Fruit fly (Drosophila melanogaster) whole organism, pupa: ENCODE results near the gene CG14086.

Source experiments
- CG13204 ChIP-seq: fragments of 200-800 bp; sonication (Bioruptor generic); optimal IDR thresholded peaks from 2 replicates; lab custom pipeline; 2018; ENCODE audit warnings: missing biosample characterization, mild to moderate bottlenecking, missing genetic modification characterization, moderate library complexity
- CG34367 ChIP-seq: fragments of 200-800 bp; sonication (Bioruptor generic); optimal IDR thresholded peaks from 2 replicates; lab custom pipeline; 2018; ENCODE audit warnings: missing biosample characterization, mild to moderate bottlenecking, missing genetic modification characterization

DNA sequence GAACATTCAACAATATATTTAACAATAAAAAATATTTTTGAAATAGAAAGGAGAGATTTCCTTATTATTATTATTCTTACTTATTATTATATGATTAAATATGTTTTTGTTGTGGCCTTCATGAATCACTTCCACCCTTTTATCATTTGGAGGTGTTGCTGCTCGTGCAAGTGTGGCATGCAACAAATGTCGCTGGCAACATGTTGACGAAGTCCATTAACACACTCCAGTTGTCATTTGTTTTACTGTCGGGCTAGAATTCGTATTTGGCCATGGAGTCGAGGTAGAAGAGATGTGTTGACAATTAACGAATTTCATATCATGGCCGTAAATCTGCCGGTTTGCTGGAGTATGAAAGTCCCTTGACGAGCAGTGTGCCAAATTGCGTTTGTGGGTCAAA is 51.6 kb downstream of the CG14086 start:
- no peak for TF ChIP-seq CG34367
- no peak for TF ChIP-seq CG13204 (GFP tag; lab: Kevin White, UChicago)
